Worm (Caenorhabditis elegans) whole organism, L1 larva: Measurements from ENCODE around the gene pinn-4.

Experiments used
- F16B12.6 ChIP-seq: fragments of 150-350 bp; optimal IDR thresholded peaks from 2 replicates; lab custom pipeline; 2014; ENCODE audit warnings: missing biosample characterization, missing genetic modification characterization
- Y116A8C.19 ChIP-seq: sonication (generic microtip); optimal IDR thresholded peaks from 2 replicates; lab custom pipeline; 2016; ENCODE audit warnings: missing compliant biosample characterization, missing genetic modification characterization, borderline replicate concordance
- aly-2 ChIP-seq: fragments of 150-350 bp; optimal IDR thresholded peaks from 2 replicates; lab custom pipeline; 2014; ENCODE audit warnings: missing biosample characterization, missing genetic modification characterization
- ama-1 ChIP-seq: fragments of 150-350 bp; optimal IDR thresholded peaks from 2 replicates; lab custom pipeline; 2014
- ceh-63 ChIP-seq: fragments of 200-800 bp; sonication (Bioruptor generic); optimal IDR thresholded peaks from 2 replicates; lab custom pipeline; 2018; ENCODE audit warnings: mild to moderate bottlenecking, missing genetic modification characterization, missing compliant biosample characterization
- ceh-82 ChIP-seq, 3 experiments: fragments of 150-350 bp in 1 of 3; sonication (generic microtip) in 2 of 3; optimal IDR thresholded peaks; 2 replicates each; lab custom pipeline; 2014 to 2017; ENCODE audit warnings: missing biosample characterization in 3 of 3, missing genetic modification characterization in 3 of 3
- ceh-88 ChIP-seq: fragments of 200-800 bp; sonication (Bioruptor generic); IDR thresholded peaks from 2 replicates; pipeline ENCODE4 v1.3.6; 2022; ENCODE audit warnings: missing genetic modification characterization, missing compliant biosample characterization
- dsc-1 ChIP-seq: sonication (generic microtip); optimal IDR thresholded peaks from 2 replicates; lab custom pipeline; 2016; ENCODE audit warnings: mild to moderate bottlenecking, missing genetic modification characterization, missing compliant biosample characterization
- efl-1 ChIP-seq, 4 experiments: fragments of 150-350 bp; optimal IDR thresholded peaks in 3 of 4; peaks in 1 of 4; 1 replicate in 1 of 4; 2 replicates in 3 of 4; lab custom pipeline; 2014; ENCODE audit warnings: missing biosample characterization in 2 of 4, missing genetic modification characterization in 2 of 4, missing genetic modification reagents in 2 of 4
- elt-3 ChIP-seq, 6 experiments: fragments of 150-350 bp in 1 of 6; sonication (generic microtip); optimal IDR thresholded peaks; 2 replicates each; lab custom pipeline; 2017 to 2018; ENCODE audit warnings: missing biosample characterization in 6 of 6, missing genetic modification characterization in 6 of 6, inconsistent platforms in 1 of 6
- fkh-10 ChIP-seq: sonication (generic microtip); optimal IDR thresholded peaks from 2 replicates; lab custom pipeline; 2017; ENCODE audit warnings: missing biosample characterization, missing genetic modification reagents, missing genetic modification characterization
- fos-1 ChIP-seq: fragments of 150-350 bp; optimal IDR thresholded peaks from 2 replicates; lab custom pipeline; 2014; ENCODE audit warnings: missing biosample characterization, missing genetic modification characterization
- hlh-17 ChIP-seq: fragments of 200-800 bp; sonication (Bioruptor generic); optimal IDR thresholded peaks from 2 replicates; lab custom pipeline; 2018; ENCODE audit warnings: missing genetic modification characterization, mild to moderate bottlenecking, missing compliant biosample characterization, moderate library complexity, borderline replicate concordance
- hlh-4 ChIP-seq: sonication (generic microtip); optimal IDR thresholded peaks from 2 replicates; lab custom pipeline; 2016; ENCODE audit warnings: mild to moderate bottlenecking, missing genetic modification characterization, missing compliant biosample characterization
- hpl-2 ChIP-seq: fragments of 150-350 bp; optimal IDR thresholded peaks from 2 replicates; lab custom pipeline; 2014; ENCODE audit warnings: missing biosample characterization, missing genetic modification reagents, missing genetic modification characterization
- lin-35 ChIP-seq, 2 experiments: fragments of 150-350 bp; optimal IDR thresholded peaks; 2 replicates each; lab custom pipeline; 2014; ENCODE audit warnings: missing biosample characterization in 2 of 2, missing genetic modification characterization in 2 of 2, missing genetic modification reagents in 2 of 2
- lir-3 ChIP-seq: sonication (generic microtip); optimal IDR thresholded peaks from 2 replicates; lab custom pipeline; 2016; ENCODE audit warnings: mild to moderate bottlenecking, missing genetic modification characterization, moderate library complexity, missing compliant biosample characterization; ENCODE audit not compliant: poor library complexity
- lsy-2 ChIP-seq, 2 experiments: fragments of 150-350 bp; optimal IDR thresholded peaks; 2 replicates each; lab custom pipeline; 2014; ENCODE audit warnings: missing biosample characterization in 2 of 2, missing genetic modification characterization in 2 of 2
- mab-9 ChIP-seq: fragments of 200-800 bp; sonication (Bioruptor generic); IDR thresholded peaks from 2 replicates; pipeline ENCODE4 v1.3.6; 2022; ENCODE audit warnings: missing genetic modification reagents, missing genetic modification characterization, missing compliant biosample characterization
- nhr-11 ChIP-seq: fragments of 150-350 bp; optimal IDR thresholded peaks from 2 replicates; lab custom pipeline; 2014; ENCODE audit warnings: missing biosample characterization, missing genetic modification characterization
- nhr-20 ChIP-seq: sonication (generic microtip); optimal IDR thresholded peaks from 2 replicates; lab custom pipeline; 2016; ENCODE audit warnings: mild to moderate bottlenecking, missing genetic modification characterization, missing compliant biosample characterization
- nhr-76 ChIP-seq: sonication (generic microtip); optimal IDR thresholded peaks from 2 replicates; lab custom pipeline; 2017; ENCODE audit warnings: missing biosample characterization, missing genetic modification characterization
- nhr-85 ChIP-seq: sonication (generic microtip); peaks from one replicate; lab custom pipeline; 2016; ENCODE audit warnings: missing genetic modification characterization, inconsistent platforms, missing compliant biosample characterization
- pag-3 ChIP-seq: sonication (generic microtip); optimal IDR thresholded peaks from 2 replicates; lab custom pipeline; 2017; ENCODE audit warnings: missing genetic modification characterization, mild to moderate bottlenecking, missing compliant biosample characterization, antibody characterized with exemption, borderline replicate concordance; ENCODE audit not compliant: insufficient read depth
- pax-3 ChIP-seq: fragments of 200-800 bp; sonication (Bioruptor generic); optimal IDR thresholded peaks from 2 replicates; lab custom pipeline; 2018; ENCODE audit warnings: mild to moderate bottlenecking, missing genetic modification characterization, moderate library complexity, missing compliant biosample characterization
- pqm-1 ChIP-seq: sonication (generic microtip); optimal IDR thresholded peaks from 3 replicates; lab custom pipeline; 2017; ENCODE audit warnings: missing biosample characterization, missing genetic modification characterization
- snpc-4 ChIP-seq: fragments of 150-350 bp; optimal IDR thresholded peaks from 2 replicates; lab custom pipeline; 2014; ENCODE audit warnings: missing biosample characterization, missing genetic modification characterization
- tlp-1 ChIP-seq: fragments of 150-350 bp; optimal IDR thresholded peaks from 2 replicates; lab custom pipeline; 2014; ENCODE audit warnings: missing biosample characterization, missing genetic modification characterization
- unc-30 ChIP-seq: sonication (generic microtip); optimal IDR thresholded peaks from 2 replicates; lab custom pipeline; 2017; ENCODE audit warnings: missing biosample characterization, missing genetic modification characterization
- unc-62 ChIP-seq: fragments of 150-350 bp; optimal IDR thresholded peaks from 2 replicates; lab custom pipeline; 2014; ENCODE audit warnings: missing biosample characterization, missing genetic modification reagents, missing genetic modification characterization
- xbp-1 ChIP-seq: sonication (generic microtip); optimal IDR thresholded peaks from 2 replicates; lab custom pipeline; 2016; ENCODE audit warnings: missing genetic modification characterization, missing compliant biosample characterization
- zag-1 ChIP-seq: fragments of 150-350 bp; optimal IDR thresholded peaks from 2 replicates; lab custom pipeline; 2014; ENCODE audit warnings: missing biosample characterization, missing genetic modification characterization
- zip-4 ChIP-seq: fragments of 200-800 bp; sonication (Bioruptor generic); optimal IDR thresholded peaks from 2 replicates; lab custom pipeline; 2018; ENCODE audit warnings: mild to moderate bottlenecking, missing genetic modification characterization, moderate library complexity, missing compliant biosample characterization
- ztf-4 ChIP-seq: fragments of 150-350 bp; optimal IDR thresholded peaks from 2 replicates; lab custom pipeline; 2014; ENCODE audit warnings: missing biosample characterization, missing genetic modification characterization

Gene pinn-4

ce11 chrII:13414099-13414498 is 11.3 kb downstream of the pinn-4 start:
- TF ChIP-seq pqm-1 (no peak), nhr-11 (tag; lab: Kevin White, UChicago) (no peak), hlh-17 (GFP tag; lab: Kevin White, UChicago) (no peak), elt-3 (tag; optimal IDR thresholded peaks at IDR 0.05; lab: Kevin White, UChicago) (no peak), hpl-2 (GFP tag; lab: Kevin White, UChicago) (no peak), snpc-4 (tag; lab: Kevin White, UChicago) (no peak), ceh-88 (GFP tag; lab: Robert Waterston, UW) (no peak), pax-3 (tag; lab: Kevin White, UChicago) (no peak)

DNA sequence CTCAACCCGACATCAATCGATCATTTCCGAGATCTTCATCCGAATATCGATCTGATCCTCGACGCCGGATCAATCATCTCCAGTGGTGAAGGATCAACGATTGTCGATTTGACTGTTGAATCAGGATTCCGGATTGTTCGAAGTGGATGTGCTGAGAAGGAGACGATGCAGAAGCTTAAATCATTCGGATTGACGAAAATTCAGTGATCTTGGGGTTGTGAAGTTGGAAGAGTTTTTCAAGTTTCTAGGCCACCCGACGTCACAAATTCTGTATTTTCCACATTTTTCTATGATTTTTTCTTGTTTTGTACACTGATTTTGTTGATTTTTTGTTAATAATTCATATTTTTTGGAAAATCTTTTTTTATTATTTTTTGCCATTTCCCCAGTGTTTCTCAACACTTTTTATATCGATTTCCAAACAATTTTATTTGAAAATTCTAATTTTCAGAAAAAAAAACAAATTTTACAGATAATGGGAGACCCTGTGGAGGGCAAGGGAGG is 11.8 kb downstream of the pinn-4 start, which contains the start of gene Y48E1C.1:
TSS of gene Y48E1C.1 (plus strand) at position 454 of the 504 bp plus-strand sequence.
- no peak for TF ChIP-seq efl-1 (optimal IDR thresholded peaks at IDR 0.05; lab: Kevin White, UChicago)
- peak in 1 of 2 experiments; percentile 13 for TF ChIP-seq efl-1 (GFP tag; optimal IDR thresholded peaks at IDR 0.05 in 1 of 2; lab: Kevin White, UChicago)
- no peak for TF ChIP-seq F16B12.6 (tag; lab: Kevin White, UChicago)

DNA sequence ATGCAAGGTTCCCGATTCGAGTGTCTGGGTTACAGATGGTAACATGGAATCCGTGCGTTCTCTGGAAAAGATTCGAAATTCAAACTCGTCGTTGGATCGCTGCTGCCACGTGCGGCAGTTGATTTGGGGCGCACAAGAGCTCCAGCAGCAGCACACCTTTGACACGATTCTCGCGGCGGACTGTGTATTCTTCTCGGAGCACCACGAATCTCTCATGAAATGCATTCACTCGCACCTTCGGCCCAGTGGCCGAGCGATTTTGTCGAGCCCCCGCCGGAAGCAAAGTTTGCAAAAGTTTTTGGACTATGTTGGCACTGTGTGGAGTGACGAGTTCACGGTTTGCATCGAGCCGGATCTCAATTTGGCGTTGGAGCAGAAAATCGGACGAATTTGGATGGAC is 13.8 kb downstream of the pinn-4 start:
- TF ChIP-seq nhr-11 (tag; lab: Kevin White, UChicago) (no peak), nhr-85 (peak; percentile 32), unc-62 (GFP tag; lab: Kevin White, UChicago) (no peak)
- TF ChIP-seq, all 84 proteins: peak for 1

ce11 chrII:13417452-13418031 is 14.8 kb downstream of the pinn-4 start:
- TF ChIP-seq lin-35 (GFP tag; optimal IDR thresholded peaks at IDR 0.05; lab: Kevin White, UChicago) (no peak), ztf-4 (tag; lab: Kevin White, UChicago) (no peak), xbp-1 (tag; lab: Kevin White, UChicago) (no peak), tlp-1 (tag; lab: Kevin White, UChicago) (no peak), efl-1 (optimal IDR thresholded peaks at IDR 0.05; lab: Kevin White, UChicago) (no peak), efl-1 (GFP tag; optimal IDR thresholded peaks at IDR 0.05 in 1 of 2; lab: Kevin White, UChicago) (no peak), nhr-76 (no peak), unc-30 (tag; lab: Kevin White, UChicago) (no peak), fos-1 (no peak), pag-3 (tag; lab: Kevin White, UChicago) (no peak), mab-9 (GFP tag; lab: Robert Waterston, UW) (no peak), zip-4 (GFP tag; lab: Kevin White, UChicago) (no peak), nhr-11 (tag; lab: Kevin White, UChicago) (no peak), lir-3 (tag; lab: Kevin White, UChicago) (no peak), ceh-63 (GFP tag; lab: Kevin White, UChicago) (no peak), lsy-2 (tag; optimal IDR thresholded peaks at IDR 0.05; lab: Kevin White, UChicago) (no peak), hlh-4 (tag; lab: Kevin White, UChicago) (no peak)

ce11 chrII:13424242-13424641 is 21.5 kb downstream of the pinn-4 start, which contains the start of gene Y48E1C.2:
Gene Y48E1C.2 (plus strand): TSS chrII:13424542.
- no peak for TF ChIP-seq hlh-4 (tag; lab: Kevin White, UChicago)
- TF ChIP-seq lin-35 (GFP tag; optimal IDR thresholded peaks at IDR 0.05; lab: Kevin White, UChicago) = no peak
- TF ChIP-seq ceh-82 (tag; optimal IDR thresholded peaks at IDR 0.05; lab: Kevin White, UChicago) = no peak
- TF ChIP-seq zip-4 (GFP tag; lab: Kevin White, UChicago) = no peak
- TF ChIP-seq fkh-10 (GFP tag; lab: Kevin White, UChicago) = no peak
- TF ChIP-seq dsc-1 (tag; lab: Kevin White, UChicago) = no peak
- TF ChIP-seq snpc-4 (tag; lab: Kevin White, UChicago) = no peak
- TF ChIP-seq Y116A8C.19 (tag; lab: Kevin White, UChicago) = no peak
- TF ChIP-seq aly-2 (tag; lab: Kevin White, UChicago) = no peak
- no peak for TF ChIP-seq pqm-1
- no peak for TF ChIP-seq ama-1
- no peak for TF ChIP-seq zag-1 (tag; lab: Kevin White, UChicago)
- TF ChIP-seq nhr-20 (tag; lab: Kevin White, UChicago) = no peak
